Worm (Caenorhabditis elegans) whole organism, early embryonic: ENCODE results near the gene mks-5.

Experiments used
- B0310.2 ChIP-seq: sonication (generic microtip); optimal IDR thresholded peaks from 2 replicates; lab custom pipeline; 2016; ENCODE audit warnings: mild to moderate bottlenecking, missing genetic modification characterization, missing compliant biosample characterization
- F13C5.2 ChIP-seq: sonication (generic microtip); optimal IDR thresholded peaks from 2 replicates; lab custom pipeline; 2017; ENCODE audit warnings: mild to moderate bottlenecking, missing genetic modification characterization, inconsistent platforms, missing compliant biosample characterization
- aly-1 ChIP-seq: sonication (generic microtip); optimal IDR thresholded peaks from 2 replicates; lab custom pipeline; 2016; ENCODE audit warnings: missing genetic modification characterization, missing compliant biosample characterization
- ama-1 ChIP-seq: fragments of 150-350 bp; optimal IDR thresholded peaks from 2 replicates; lab custom pipeline; 2014
- ceh-13 ChIP-seq: fragments of 200-800 bp; sonication (Bioruptor generic); optimal IDR thresholded peaks from 2 replicates; lab custom pipeline; 2018; ENCODE audit warnings: mild to moderate bottlenecking, missing genetic modification characterization, missing compliant biosample characterization
- ceh-36 ChIP-seq: sonication (generic microtip); optimal IDR thresholded peaks from 2 replicates; lab custom pipeline; 2016; ENCODE audit warnings: missing genetic modification characterization, inconsistent platforms, missing compliant biosample characterization
- ets-7 ChIP-seq: sonication (generic microtip); optimal IDR thresholded peaks from 2 replicates; lab custom pipeline; 2016; ENCODE audit warnings: missing genotype, missing genetic modification characterization, missing compliant biosample characterization
- flt-1 ChIP-seq: fragments of 200-800 bp; sonication (Bioruptor generic); IDR thresholded peaks from 2 replicates; pipeline ENCODE4 v1.3.6; 2022; ENCODE audit warnings: missing genetic modification characterization, missing compliant biosample characterization
- hmbx-1 ChIP-seq: sonication (generic microtip); optimal IDR thresholded peaks from 2 replicates; lab custom pipeline; 2016; ENCODE audit warnings: mild to moderate bottlenecking, missing genetic modification characterization, missing compliant biosample characterization
- hmg-4 ChIP-seq: fragments of 200-800 bp; sonication (Bioruptor generic); optimal IDR thresholded peaks from 2 replicates; lab custom pipeline; 2018; ENCODE audit warnings: mild to moderate bottlenecking, missing genetic modification characterization, missing compliant biosample characterization
- hnd-1 ChIP-seq: sonication (generic microtip); optimal IDR thresholded peaks from 2 replicates; lab custom pipeline; 2016; ENCODE audit warnings: missing genetic modification characterization, missing compliant biosample characterization
- pes-1 ChIP-seq: fragments of 200-800 bp; sonication (Bioruptor generic); IDR thresholded peaks from 2 replicates; pipeline ENCODE4 v1.3.6; 2022; ENCODE audit warnings: missing genetic modification reagents, missing genetic modification characterization, missing compliant biosample characterization
- scrt-1 ChIP-seq: fragments of 200-800 bp; sonication (Bioruptor generic); IDR thresholded peaks from 2 replicates; pipeline ENCODE4 v1.3.6; 2022; ENCODE audit warnings: missing genetic modification characterization, missing compliant biosample characterization
- sea-1 ChIP-seq: fragments of 200-800 bp; sonication (Bioruptor generic); conservative IDR thresholded peaks from 2 replicates; pipeline ENCODE4 v1.3.6; 2022; ENCODE audit warnings: missing genetic modification characterization, missing compliant biosample characterization
- tbx-11 ChIP-seq: fragments of 200-800 bp; sonication (Bioruptor generic); IDR thresholded peaks from 2 replicates; pipeline ENCODE4 v1.3.6; 2022; ENCODE audit warnings: missing genetic modification characterization, missing compliant biosample characterization
- tbx-37 ChIP-seq: fragments of 200-800 bp; sonication (Bioruptor generic); conservative IDR thresholded peaks from 2 replicates; pipeline ENCODE4 v1.3.6; 2022; ENCODE audit warnings: missing genetic modification reagents, missing genetic modification characterization, missing compliant biosample characterization
- tra-4 ChIP-seq: sonication (generic microtip); optimal IDR thresholded peaks from 2 replicates; lab custom pipeline; 2017; ENCODE audit warnings: missing genetic modification characterization, missing compliant biosample characterization

Gene mks-5

DNA sequence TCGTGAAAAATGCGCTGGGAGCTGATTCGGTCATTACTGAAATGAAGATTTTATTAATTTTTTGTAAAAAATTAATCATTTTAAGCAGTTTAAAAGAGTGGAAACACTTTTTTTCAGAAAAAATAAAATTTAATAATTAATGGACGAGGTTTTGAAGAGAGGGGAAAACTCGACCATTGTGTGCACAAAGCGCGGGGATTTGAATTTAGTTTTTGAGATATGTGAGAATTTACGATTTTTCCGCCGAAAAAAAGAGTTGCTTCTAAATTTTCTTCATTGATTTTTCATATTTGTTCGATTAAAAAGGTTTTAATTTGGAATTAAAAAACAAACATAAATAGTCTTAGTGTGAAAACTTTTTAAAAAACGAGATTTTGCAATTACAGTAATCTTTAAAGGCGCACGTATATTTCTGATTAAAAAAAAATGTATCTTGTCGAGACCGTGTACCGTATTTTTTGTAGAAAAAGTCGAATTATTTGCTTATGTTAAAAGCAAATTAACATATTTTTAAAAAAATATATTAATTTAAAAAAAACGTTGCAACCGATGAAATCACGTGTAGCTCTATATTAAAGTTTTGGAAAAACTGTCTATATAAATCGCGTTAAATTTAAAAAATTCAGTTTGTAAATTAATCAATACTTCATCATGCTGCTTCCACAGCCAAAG is 5.6 kb upstream of the mks-5 start, which contains the start of the genes dph-2 and C09G5.7:
Gene dph-2, minus strand, starts transcription at position 36 of the 672 bp plus-strand sequence.
Gene C09G5.7, plus strand, starts transcription at position 622 of the 672 bp plus-strand sequence.
- TF ChIP-seq aly-1 (tag; lab: Kevin White, UChicago) (no peak), tbx-11 (GFP tag; lab: Robert Waterston, UW) (no peak), F13C5.2 (tag; lab: Kevin White, UChicago) (no peak), sea-1 (GFP tag; lab: Robert Waterston, UW) (no peak), ceh-36 (no peak), B0310.2 (no peak), ceh-13 (GFP tag; lab: Kevin White, UChicago) (no peak), flt-1 (GFP tag; lab: Robert Waterston, UW) (no peak), tbx-37 (no peak; the same call in 1 of the 2 replicates), ama-1 (lab: Kevin White, UChicago) (no peak), hnd-1 (tag; lab: Kevin White, UChicago) (no peak), hmg-4 (GFP tag; lab: Kevin White, UChicago) (no peak), tra-4 (no peak), hmbx-1 (tag; lab: Kevin White, UChicago) (no peak), ets-7 (tag; lab: Kevin White, UChicago) (no peak)

DNA sequence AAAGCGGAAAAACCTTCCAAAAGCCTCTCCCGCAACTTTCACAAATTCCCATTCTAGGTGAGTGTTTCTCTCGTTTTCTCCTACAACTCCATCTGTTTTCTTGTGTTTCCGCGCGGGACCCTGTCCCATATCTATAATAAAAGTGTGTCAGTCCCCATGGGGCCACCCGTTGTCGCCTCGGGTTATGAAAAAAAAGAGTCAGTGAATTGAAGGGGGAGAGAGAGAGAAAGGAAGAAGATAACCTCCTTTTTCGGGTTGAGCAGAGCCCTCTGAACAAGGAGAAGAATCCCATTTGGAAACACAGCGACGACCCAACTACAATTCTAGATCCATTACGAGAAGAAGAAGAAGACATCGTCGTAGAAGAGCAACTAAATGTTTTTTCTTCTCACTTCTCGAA is 2.9 kb upstream of the mks-5 start, which contains the start of gene C09G5.13:
Gene C09G5.13, plus strand, starts transcription at position 301 of the 400 bp plus-strand sequence.
- TF ChIP-seq B0310.2 (no peak), tbx-37 (no peak), sea-1 (GFP tag; lab: Robert Waterston, UW) (no peak), F13C5.2 (tag; lab: Kevin White, UChicago) (no peak), ama-1 (lab: Kevin White, UChicago) (no peak), pes-1 (no peak), tra-4 (no peak), hmbx-1 (tag; lab: Kevin White, UChicago) (no peak), aly-1 (tag; lab: Kevin White, UChicago) (no peak), hmg-4 (GFP tag; lab: Kevin White, UChicago) (no peak), hnd-1 (tag; lab: Kevin White, UChicago) (no peak), ceh-36 (no peak), scrt-1 (GFP tag; lab: Robert Waterston, UW) (no peak), ceh-13 (GFP tag; lab: Kevin White, UChicago) (no peak), tbx-11 (GFP tag; lab: Robert Waterston, UW) (no peak), flt-1 (GFP tag; lab: Robert Waterston, UW) (no peak), ets-7 (tag; lab: Kevin White, UChicago) (no peak)

DNA sequence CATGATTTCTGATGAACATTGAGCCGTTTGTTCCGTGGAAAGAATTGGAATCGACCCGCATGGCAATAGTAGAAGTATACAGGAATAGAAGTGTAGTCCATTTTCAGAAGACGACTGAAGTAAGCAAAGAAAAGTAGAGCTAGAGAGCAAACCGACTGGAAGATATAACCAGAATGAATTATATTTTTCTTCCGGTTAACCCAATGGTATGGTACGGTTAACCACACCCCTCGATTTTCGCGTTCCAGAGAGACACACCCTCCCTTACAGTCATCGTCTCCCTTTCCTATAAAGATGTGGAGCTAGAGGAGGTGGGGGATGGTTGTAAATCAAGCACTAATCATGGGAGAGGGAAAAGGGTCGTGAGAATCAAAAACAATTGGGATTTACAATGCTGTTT is 3.0 kb downstream of the mks-5 start, which contains the start of gene C09G5.14:
Gene C09G5.14, minus strand, starts transcription at position 101 of the 400 bp plus-strand sequence.
- no peak for TF ChIP-seq hmg-4 (GFP tag; lab: Kevin White, UChicago)
- TF ChIP-seq tbx-37 = no peak
- no peak for TF ChIP-seq pes-1
- no peak for TF ChIP-seq sea-1 (GFP tag; lab: Robert Waterston, UW)
- no peak for TF ChIP-seq aly-1 (tag; lab: Kevin White, UChicago)
- TF ChIP-seq flt-1 (GFP tag; lab: Robert Waterston, UW) = no peak
- no peak for TF ChIP-seq F13C5.2 (tag; lab: Kevin White, UChicago)
- no peak for TF ChIP-seq ceh-36
- TF ChIP-seq hmbx-1 (tag; lab: Kevin White, UChicago) = no peak
- TF ChIP-seq tbx-11 (GFP tag; lab: Robert Waterston, UW) = no peak
- no peak for TF ChIP-seq ets-7 (tag; lab: Kevin White, UChicago)
- no peak for TF ChIP-seq hnd-1 (tag; lab: Kevin White, UChicago)
- TF ChIP-seq ceh-13 (GFP tag; lab: Kevin White, UChicago) = no peak
- no peak for TF ChIP-seq ama-1 (lab: Kevin White, UChicago)
- no peak for TF ChIP-seq B0310.2

DNA sequence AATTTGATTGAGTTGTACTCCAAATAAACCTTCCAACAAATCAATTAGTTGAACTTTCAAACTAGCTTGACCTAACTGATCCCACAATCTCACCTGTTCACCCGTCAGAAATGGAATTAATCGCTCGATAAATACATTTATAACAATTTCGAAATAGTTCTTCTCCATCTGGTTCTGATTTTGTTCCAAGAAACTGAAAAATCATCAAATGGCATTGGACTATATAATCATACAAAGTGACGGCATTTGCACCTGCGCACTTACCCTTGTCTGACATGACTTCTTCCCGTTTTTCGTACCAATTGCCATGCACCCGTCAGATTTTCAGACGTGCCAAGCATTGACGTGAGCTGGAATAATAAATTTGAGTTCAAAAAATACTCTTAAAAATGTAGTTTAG is 10.7 kb downstream of the mks-5 start:
- TF ChIP-seq flt-1 (GFP tag; lab: Robert Waterston, UW) = no peak
- TF ChIP-seq ceh-36 = no peak
- TF ChIP-seq tbx-37 = no peak
- no peak for TF ChIP-seq hmg-4 (GFP tag; lab: Kevin White, UChicago)
- no peak for TF ChIP-seq ceh-13 (GFP tag; lab: Kevin White, UChicago)
- no peak for TF ChIP-seq pes-1
- TF ChIP-seq ama-1 (lab: Kevin White, UChicago) = no peak
- no peak for TF ChIP-seq tbx-11 (GFP tag; lab: Robert Waterston, UW)
- no peak for TF ChIP-seq ets-7 (tag; lab: Kevin White, UChicago)
- no peak for TF ChIP-seq tra-4
- no peak for TF ChIP-seq scrt-1 (GFP tag; lab: Robert Waterston, UW)

DNA sequence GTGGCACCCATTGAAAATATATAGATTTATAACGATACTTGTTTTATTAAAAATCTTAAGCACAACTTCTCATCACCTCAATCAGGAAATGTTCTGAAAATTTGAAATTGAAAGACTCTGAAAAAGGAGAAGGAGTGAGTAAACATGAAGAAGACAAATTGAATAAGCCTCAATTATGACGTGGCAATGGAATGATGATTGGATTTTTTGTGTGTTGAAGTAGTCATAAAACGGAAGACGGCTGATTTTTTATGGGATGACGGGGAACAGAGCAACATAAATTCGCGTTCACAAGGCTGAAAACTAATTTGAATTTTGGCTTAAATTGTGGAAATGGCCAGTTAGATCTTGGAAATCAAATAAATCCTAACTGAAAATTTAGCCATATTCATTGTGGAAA is 11.5 kb downstream of the mks-5 start, which contains the start of gene glb-12:
Gene glb-12, minus strand, starts transcription at position 101 of the 400 bp plus-strand sequence.
- TF ChIP-seq pes-1 (no peak), ama-1 (lab: Kevin White, UChicago) (no peak), scrt-1 (GFP tag; lab: Robert Waterston, UW) (no peak), B0310.2 (no peak), ceh-13 (GFP tag; lab: Kevin White, UChicago) (no peak), aly-1 (tag; lab: Kevin White, UChicago) (no peak), hmg-4 (GFP tag; lab: Kevin White, UChicago) (no peak), ets-7 (tag; lab: Kevin White, UChicago) (no peak), hnd-1 (tag; lab: Kevin White, UChicago) (no peak), hmbx-1 (tag; lab: Kevin White, UChicago) (no peak), sea-1 (GFP tag; lab: Robert Waterston, UW) (no peak), F13C5.2 (tag; lab: Kevin White, UChicago) (no peak), tra-4 (no peak), flt-1 (GFP tag; lab: Robert Waterston, UW) (no peak), tbx-11 (GFP tag; lab: Robert Waterston, UW) (no peak), tbx-37 (no peak), ceh-36 (no peak)

DNA sequence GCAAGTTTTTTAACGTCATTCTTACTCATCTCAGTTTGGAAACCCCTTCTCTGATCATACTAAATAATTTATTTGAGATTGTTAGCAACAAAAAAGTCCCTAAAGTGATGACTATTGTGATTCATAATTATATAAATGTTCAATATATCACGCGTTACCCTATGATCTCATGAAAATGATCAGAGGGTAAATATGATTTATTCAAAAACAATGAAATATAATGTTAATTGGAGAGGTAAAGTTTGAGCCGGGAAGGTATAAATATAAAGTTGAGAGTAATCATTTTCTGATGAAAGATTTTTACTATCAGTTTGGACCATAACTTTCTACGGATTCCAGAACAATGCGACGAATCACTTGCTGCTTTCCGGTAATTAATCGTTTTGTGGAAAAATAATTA is 17.0 kb downstream of the mks-5 start, which contains the start of gene C52A11.3:
Gene C52A11.3, plus strand, starts transcription at position 301 of the 400 bp plus-strand sequence.
- TF ChIP-seq hmg-4 (GFP tag; lab: Kevin White, UChicago) (no peak), sea-1 (GFP tag; lab: Robert Waterston, UW) (no peak), tra-4 (no peak), tbx-11 (GFP tag; lab: Robert Waterston, UW) (no peak), F13C5.2 (tag; lab: Kevin White, UChicago) (no peak), aly-1 (tag; lab: Kevin White, UChicago) (no peak), flt-1 (GFP tag; lab: Robert Waterston, UW) (no peak), pes-1 (no peak), ceh-13 (GFP tag; lab: Kevin White, UChicago) (no peak)
